Worm (Caenorhabditis elegans) whole organism, mixed stage, embryonic: Measurements from ENCODE around the gene del-5.

Experiments
- M03D4.4 ChIP-seq: sonication (generic microtip); optimal IDR thresholded peaks from 2 replicates; lab custom pipeline; 2017; ENCODE audit warnings: mild to moderate bottlenecking, missing genetic modification characterization, missing compliant biosample characterization
- bed-3 ChIP-seq: fragments of 200-800 bp; sonication (Bioruptor generic); optimal IDR thresholded peaks from 3 replicates; lab custom pipeline; 2018; ENCODE audit warnings: mild to moderate bottlenecking, missing genetic modification characterization, moderate library complexity, missing compliant biosample characterization
- ceh-39 ChIP-seq: fragments of 150-350 bp; optimal IDR thresholded peaks from 2 replicates; lab custom pipeline; 2014; ENCODE audit warnings: missing biosample characterization, missing genetic modification characterization
- ceh-43 ChIP-seq: fragments of 200-800 bp; sonication (Bioruptor generic); optimal IDR thresholded peaks from 2 replicates; lab custom pipeline; 2018; ENCODE audit warnings: mild to moderate bottlenecking, missing genetic modification characterization, moderate library complexity, missing compliant biosample characterization
- ceh-83 ChIP-seq: fragments of 200-800 bp; sonication (Bioruptor generic); optimal IDR thresholded peaks from 2 replicates; lab custom pipeline; 2018; ENCODE audit warnings: mild to moderate bottlenecking, missing genetic modification characterization, missing compliant biosample characterization
- ces-1 ChIP-seq: fragments of 150-350 bp; optimal IDR thresholded peaks from 2 replicates; lab custom pipeline; 2014; ENCODE audit warnings: missing biosample characterization, missing genetic modification reagents, missing genetic modification characterization
- cnd-1 ChIP-seq: fragments of 200-800 bp; sonication (Bioruptor generic); optimal IDR thresholded peaks from 2 replicates; lab custom pipeline; 2018; ENCODE audit warnings: mild to moderate bottlenecking, missing genetic modification characterization, missing compliant biosample characterization
- elt-1 ChIP-seq: sonication (generic microtip); optimal IDR thresholded peaks from 2 replicates; lab custom pipeline; 2017; ENCODE audit warnings: missing genetic modification characterization, mild to moderate bottlenecking, missing compliant biosample characterization, antibody characterized with exemption, moderate library complexity, borderline replicate concordance; ENCODE audit not compliant: insufficient read depth
- elt-3 ChIP-seq: fragments of 150-350 bp; optimal IDR thresholded peaks from 2 replicates; lab custom pipeline; 2014; ENCODE audit warnings: missing biosample characterization, missing genetic modification characterization
- flh-1 ChIP-seq: fragments of 200-800 bp; sonication (Bioruptor generic); optimal IDR thresholded peaks from 2 replicates; lab custom pipeline; 2018; ENCODE audit warnings: mild to moderate bottlenecking, missing genetic modification characterization, moderate library complexity, missing compliant biosample characterization
- ham-2 ChIP-seq: fragments of 200-800 bp; sonication (Bioruptor generic); optimal IDR thresholded peaks from 2 replicates; lab custom pipeline; 2018; ENCODE audit warnings: mild to moderate bottlenecking, missing genetic modification characterization, missing compliant biosample characterization
- hlh-1 ChIP-seq: fragments of 150-350 bp; optimal IDR thresholded peaks from 2 replicates; lab custom pipeline; 2014; ENCODE audit warnings: missing biosample characterization, missing genetic modification reagents, missing genetic modification characterization
- lin-13 ChIP-seq: fragments of 150-350 bp; optimal IDR thresholded peaks from 2 replicates; lab custom pipeline; 2014; ENCODE audit warnings: missing biosample characterization, missing genetic modification characterization
- lin-32 ChIP-seq: fragments of 200-800 bp; sonication (Bioruptor generic); optimal IDR thresholded peaks from 2 replicates; lab custom pipeline; 2018; ENCODE audit warnings: mild to moderate bottlenecking, missing genetic modification characterization, missing compliant biosample characterization
- lsy-2 ChIP-seq: fragments of 150-350 bp; optimal IDR thresholded peaks from 2 replicates; lab custom pipeline; 2014; ENCODE audit warnings: missing biosample characterization, missing genetic modification characterization
- mab-5 ChIP-seq: fragments of 150-350 bp; optimal IDR thresholded peaks from 2 replicates; lab custom pipeline; 2014; ENCODE audit warnings: missing biosample characterization, missing genetic modification characterization
- mep-1 ChIP-seq: fragments of 150-350 bp; optimal IDR thresholded peaks from 2 replicates; lab custom pipeline; 2017; ENCODE audit warnings: missing biosample characterization, missing genetic modification reagents, missing genetic modification characterization, inconsistent platforms
- mls-2 ChIP-seq: sonication (generic microtip); optimal IDR thresholded peaks from 2 replicates; lab custom pipeline; 2016; ENCODE audit warnings: mild to moderate bottlenecking, missing genetic modification characterization, moderate library complexity, missing compliant biosample characterization
- nhr-12 ChIP-seq: fragments of 150-350 bp; optimal IDR thresholded peaks from 2 replicates; lab custom pipeline; 2014; ENCODE audit warnings: missing biosample characterization, missing genetic modification characterization
- nhr-2 ChIP-seq: fragments of 150-350 bp; optimal IDR thresholded peaks from 2 replicates; lab custom pipeline; 2014; ENCODE audit warnings: missing biosample characterization, missing genetic modification characterization
- nhr-237 ChIP-seq: fragments of 150-350 bp; optimal IDR thresholded peaks from 2 replicates; lab custom pipeline; 2014; ENCODE audit warnings: missing biosample characterization, missing genetic modification characterization
- nhr-28 ChIP-seq: fragments of 150-350 bp; optimal IDR thresholded peaks from 2 replicates; lab custom pipeline; 2014; ENCODE audit warnings: missing biosample characterization, missing genetic modification characterization
- nhr-76 ChIP-seq: sonication (generic microtip); optimal IDR thresholded peaks from 2 replicates; lab custom pipeline; 2017; ENCODE audit warnings: missing biosample characterization, missing genetic modification characterization
- pha-4 ChIP-seq: fragments of 150-350 bp; optimal IDR thresholded peaks from 2 replicates; lab custom pipeline; 2018; ENCODE audit warnings: missing biosample characterization, missing genetic modification reagents, missing genetic modification characterization
- sem-2 ChIP-seq: fragments of 200-800 bp; sonication (Bioruptor generic); optimal IDR thresholded peaks from 2 replicates; lab custom pipeline; 2018; ENCODE audit warnings: mild to moderate bottlenecking, missing genetic modification characterization, missing compliant biosample characterization
- snpc-4 ChIP-seq: fragments of 150-350 bp; optimal IDR thresholded peaks from 2 replicates; lab custom pipeline; 2014; ENCODE audit warnings: missing biosample characterization, missing genetic modification characterization
- sptf-1 ChIP-seq: sonication (generic microtip); optimal IDR thresholded peaks from 2 replicates; lab custom pipeline; 2017; ENCODE audit warnings: mild to moderate bottlenecking, missing genetic modification characterization, moderate library complexity, missing compliant biosample characterization
- tbx-8 ChIP-seq: fragments of 200-800 bp; sonication (Bioruptor generic); optimal IDR thresholded peaks from 2 replicates; lab custom pipeline; 2018; ENCODE audit warnings: mild to moderate bottlenecking, missing genetic modification characterization, moderate library complexity, missing compliant biosample characterization
- unc-39 ChIP-seq: fragments of 150-350 bp; optimal IDR thresholded peaks from 2 replicates; lab custom pipeline; 2014; ENCODE audit warnings: missing biosample characterization, missing genetic modification characterization
- unc-62 ChIP-seq: fragments of 150-350 bp; optimal IDR thresholded peaks from 2 replicates; lab custom pipeline; 2014; ENCODE audit warnings: missing biosample characterization, missing genetic modification reagents, missing genetic modification characterization
- zip-8 ChIP-seq: fragments of 150-350 bp; optimal IDR thresholded peaks from 2 replicates; lab custom pipeline; 2014; ENCODE audit warnings: missing biosample characterization, missing genetic modification characterization
- ztf-11 ChIP-seq: fragments of 150-350 bp; optimal IDR thresholded peaks from 2 replicates; lab custom pipeline; 2014; ENCODE audit warnings: missing biosample characterization, missing genetic modification characterization

Gene del-5

DNA sequence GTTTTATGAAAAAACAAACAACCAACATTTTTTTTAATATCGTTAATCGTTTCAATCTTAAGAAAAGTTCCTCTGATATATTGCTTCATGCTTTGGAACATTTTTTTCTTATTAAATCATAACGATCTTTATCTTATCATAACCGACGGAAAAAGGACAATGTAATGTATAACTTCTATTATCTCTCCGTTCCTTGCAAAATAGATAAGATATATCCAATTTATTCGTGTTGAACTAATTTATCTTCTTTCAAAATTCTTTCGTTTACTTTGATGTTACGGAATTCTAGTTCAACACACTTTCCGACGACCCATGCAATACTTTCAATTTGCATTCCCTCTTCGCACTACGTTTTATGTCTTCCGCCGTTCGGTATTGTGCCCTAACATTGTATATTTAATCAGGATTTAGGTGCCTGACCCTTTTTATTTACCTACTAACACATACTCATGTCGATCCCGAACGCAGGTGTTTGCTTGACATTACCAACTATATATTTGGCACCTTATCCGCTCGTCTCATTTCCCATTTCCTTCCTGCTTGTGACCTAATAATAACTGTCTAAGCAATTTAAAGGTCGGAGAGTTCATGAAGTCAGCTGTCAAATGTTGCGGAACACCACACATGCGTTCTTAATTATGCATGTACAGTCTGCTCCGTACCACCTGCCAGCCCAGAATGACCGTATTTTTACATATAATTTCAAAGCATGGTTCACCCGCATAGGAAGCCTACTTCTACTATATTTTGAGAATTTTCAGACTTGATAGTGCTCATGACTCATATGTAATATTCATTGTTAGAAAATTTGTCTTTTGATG is 16.4 kb downstream of the del-5 start:
- no peak for TF ChIP-seq nhr-76 (tag; lab: Kevin White, UChicago)
- TF ChIP-seq bed-3 = no peak
- TF ChIP-seq lin-32 (GFP tag; lab: Kevin White, UChicago) = no peak
- no peak for TF ChIP-seq zip-8 (tag; lab: Kevin White, UChicago)
- TF ChIP-seq nhr-12 = no peak
- no peak for TF ChIP-seq nhr-28 (tag; lab: Kevin White, UChicago)
- no peak for TF ChIP-seq ztf-11
- no peak for TF ChIP-seq mep-1
- peak; percentile 63 for TF ChIP-seq elt-1 (tag; lab: Kevin White, UChicago)
- no peak for TF ChIP-seq lsy-2
- TF ChIP-seq ceh-43 = no peak
- TF ChIP-seq nhr-2 (tag; lab: Kevin White, UChicago) = peak; percentile 92
- no peak for TF ChIP-seq tbx-8 (GFP tag; lab: Kevin White, UChicago)
- no peak for TF ChIP-seq lin-13 (tag; lab: Kevin White, UChicago)
- no peak for TF ChIP-seq flh-1 (GFP tag; lab: Kevin White, UChicago)
- no peak for TF ChIP-seq mab-5 (tag; lab: Kevin White, UChicago)
- peak; percentile 38 for TF ChIP-seq cnd-1 (tag; lab: Kevin White, UChicago)
- no peak for TF ChIP-seq ceh-39
- no peak for TF ChIP-seq ceh-83 (GFP tag; lab: Kevin White, UChicago)

DNA sequence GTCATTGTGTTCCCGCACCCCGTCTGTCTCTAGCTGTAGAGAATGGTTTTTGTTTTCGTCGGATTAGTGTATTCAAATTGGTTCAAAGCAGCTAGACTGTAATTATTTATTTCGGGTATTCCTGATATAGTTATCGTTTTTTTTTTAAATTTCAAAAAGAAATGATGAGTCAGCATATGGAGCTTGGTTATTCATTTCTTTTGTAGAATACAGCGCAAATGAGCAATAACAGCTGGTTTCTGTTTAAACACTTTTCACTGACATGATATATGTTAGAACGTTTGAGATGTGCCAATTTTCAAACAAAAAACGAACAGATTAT is 17.2 kb downstream of the del-5 start:
- TF ChIP-seq mls-2 (tag; lab: Kevin White, UChicago) (peak; percentile 63), ceh-43 (no peak)

DNA sequence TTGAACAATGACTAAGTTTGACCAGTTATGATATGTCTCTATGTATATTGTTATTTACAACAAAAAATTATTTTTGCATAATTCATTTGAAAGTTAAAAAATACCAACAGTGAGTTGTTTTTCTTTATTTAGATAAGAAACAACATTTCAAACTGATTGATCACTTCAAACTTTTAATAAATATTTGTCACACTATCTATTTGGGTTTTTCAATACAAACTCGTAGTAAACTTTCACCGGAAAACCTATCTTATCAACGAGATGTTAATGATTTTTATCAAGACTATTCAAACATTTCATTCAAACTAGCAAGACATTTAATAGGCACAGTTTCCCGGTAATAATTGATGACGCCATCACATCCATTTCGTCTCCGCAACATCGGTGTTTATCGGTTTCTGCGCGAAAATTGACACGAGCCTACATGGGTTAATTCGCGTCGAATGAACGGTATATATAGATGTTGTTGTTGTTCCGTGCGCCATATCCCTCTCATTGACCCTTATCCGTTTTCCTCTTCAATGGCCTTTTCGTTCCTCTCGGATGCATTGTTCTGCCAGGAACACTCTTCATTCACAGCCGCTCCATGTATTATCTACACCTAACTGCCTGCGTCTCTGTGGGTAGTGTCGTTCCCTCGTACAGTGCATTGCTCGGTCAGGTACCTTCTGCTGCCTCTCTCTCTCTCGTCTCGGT is 17.7 kb downstream of the del-5 start:
- TF ChIP-seq unc-39 (tag; lab: Kevin White, UChicago) (no peak), ceh-83 (GFP tag; lab: Kevin White, UChicago) (no peak), mls-2 (tag; lab: Kevin White, UChicago) (peak; percentile 75), elt-1 (tag; lab: Kevin White, UChicago) (peak; percentile 3), nhr-76 (tag; lab: Kevin White, UChicago) (no peak), ces-1 (no peak), sptf-1 (tag; lab: Kevin White, UChicago) (peak; percentile 61), sem-2 (no peak), M03D4.4 (tag; lab: Kevin White, UChicago) (peak; percentile 24), ceh-43 (peak; percentile 23), cnd-1 (tag; lab: Kevin White, UChicago) (peak; percentile 28), ham-2 (GFP tag; lab: Kevin White, UChicago) (peak; percentile 84), nhr-237 (tag; lab: Kevin White, UChicago) (no peak), nhr-28 (tag; lab: Kevin White, UChicago) (no peak), pha-4 (tag; lab: Kevin White, UChicago) (peak; percentile 15), snpc-4 (tag; lab: Kevin White, UChicago) (no peak), elt-3 (tag; lab: Kevin White, UChicago) (peak; percentile 25), unc-62 (GFP tag; lab: Kevin White, UChicago) (peak; percentile 8), ztf-11 (no peak), nhr-2 (tag; lab: Kevin White, UChicago) (peak; percentile 96)

DNA sequence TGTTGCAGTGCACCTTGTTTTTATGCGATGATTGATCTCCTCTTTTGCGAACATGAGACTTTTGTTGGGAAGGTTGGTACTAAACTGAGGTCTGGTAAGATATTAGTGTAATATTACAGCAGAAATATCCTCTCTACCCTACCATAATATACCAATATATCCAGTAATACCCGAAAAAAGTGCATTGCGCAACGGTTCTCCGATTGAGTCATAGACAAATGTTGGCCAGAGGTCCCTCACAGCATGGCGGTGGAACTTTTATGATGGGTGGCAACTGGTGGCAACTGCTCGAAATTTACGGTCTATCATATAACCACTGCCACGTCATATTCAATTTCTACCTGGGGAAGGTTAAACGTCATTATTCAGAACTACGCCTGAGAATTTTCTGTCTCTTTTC is 18.7 kb downstream of the del-5 start:
- TF ChIP-seq pha-4 (tag; lab: Kevin White, UChicago) (no peak), ceh-83 (GFP tag; lab: Kevin White, UChicago) (peak; percentile 16), ham-2 (GFP tag; lab: Kevin White, UChicago) (no peak), nhr-28 (tag; lab: Kevin White, UChicago) (no peak), hlh-1 (tag; lab: Kevin White, UChicago) (peak; percentile 76), zip-8 (tag; lab: Kevin White, UChicago) (peak; percentile 78), sptf-1 (tag; lab: Kevin White, UChicago) (no peak), nhr-2 (tag; lab: Kevin White, UChicago) (peak; percentile 81)
